Fruit fly (Drosophila melanogaster) whole organism, prepupa: Measurements from ENCODE around the gene yellow-e3.

ENCODE experiments used
- CG11762 ChIP-seq: fragments of 200-800 bp; sonication (Bioruptor generic); optimal IDR thresholded peaks from 3 replicates; lab custom pipeline; 2016; ENCODE audit warnings: missing biosample characterization, missing genetic modification characterization; ENCODE audit not compliant: insufficient read depth
- CG15336 ChIP-seq: fragments of 200-800 bp; sonication (Bioruptor generic); IDR thresholded peaks from 2 replicates; pipeline ENCODE4 v1.3.6; 2022; ENCODE audit warnings: missing biosample characterization, missing genetic modification characterization
- CG32006 ChIP-seq: fragments of 200-800 bp; sonication (Bioruptor generic); optimal IDR thresholded peaks from 3 replicates; lab custom pipeline; 2017; ENCODE audit warnings: missing biosample characterization, mild to moderate bottlenecking, missing genetic modification characterization
- CG4318 ChIP-seq: fragments of 200-800 bp; sonication (Bioruptor generic); optimal IDR thresholded peaks from 3 replicates; lab custom pipeline; 2017; ENCODE audit warnings: missing biosample characterization, mild to moderate bottlenecking, missing genetic modification characterization
- CG6163 ChIP-seq: fragments of 200-800 bp; sonication (Bioruptor generic); IDR thresholded peaks from 3 replicates; pipeline ENCODE4 v1.3.6; 2022; ENCODE audit warnings: missing biosample characterization, missing genetic modification characterization
- CG6808 ChIP-seq: fragments of 200-800 bp; sonication (Bioruptor generic); optimal IDR thresholded peaks from 3 replicates; lab custom pipeline; 2017; ENCODE audit warnings: missing biosample characterization, missing genetic modification characterization, mild to moderate bottlenecking, moderate library complexity, missing genetic modification reagents
- Ets96B ChIP-seq: fragments of 200-800 bp; optimal IDR thresholded peaks from 2 replicates; lab custom pipeline; 2019; ENCODE audit warnings: missing biosample characterization, mild to moderate bottlenecking, missing genetic modification characterization, moderate library complexity
- Gug ChIP-seq: fragments of 200-800 bp; sonication (Bioruptor generic); IDR thresholded peaks from 2 replicates; pipeline ENCODE4 v1.3.6; 2022; ENCODE audit warnings: missing biosample characterization, missing genetic modification characterization
- Hr39 ChIP-seq: fragments of 200-800 bp; sonication (Bioruptor generic); optimal IDR thresholded peaks from 2 replicates; lab custom pipeline; 2016; ENCODE audit warnings: missing biosample characterization, missing genetic modification characterization
- Met ChIP-seq: fragments of 200-800 bp; sonication (Bioruptor generic); optimal IDR thresholded peaks from 3 replicates; lab custom pipeline; 2016; ENCODE audit warnings: missing biosample characterization, missing genetic modification characterization
- OdsH ChIP-seq: fragments of 200-800 bp; sonication (Bioruptor generic); optimal IDR thresholded peaks from 3 replicates; lab custom pipeline; 2016; ENCODE audit warnings: missing biosample characterization, missing genetic modification characterization
- dsx ChIP-seq: fragments of 200-800 bp; optimal IDR thresholded peaks from 3 replicates; lab custom pipeline; 2019; ENCODE audit warnings: missing biosample characterization, mild to moderate bottlenecking, missing genetic modification characterization, moderate library complexity; ENCODE audit not compliant: poor library complexity, severe bottlenecking
- fd85E ChIP-seq: fragments of 200-800 bp; sonication (Bioruptor generic); optimal IDR thresholded peaks from 3 replicates; lab custom pipeline; 2016; ENCODE audit warnings: missing biosample characterization, missing genetic modification characterization
- lz ChIP-seq: fragments of 200-800 bp; sonication (Bioruptor generic); optimal IDR thresholded peaks from 3 replicates; lab custom pipeline; 2016; ENCODE audit warnings: missing biosample characterization, missing genetic modification characterization

DNA sequence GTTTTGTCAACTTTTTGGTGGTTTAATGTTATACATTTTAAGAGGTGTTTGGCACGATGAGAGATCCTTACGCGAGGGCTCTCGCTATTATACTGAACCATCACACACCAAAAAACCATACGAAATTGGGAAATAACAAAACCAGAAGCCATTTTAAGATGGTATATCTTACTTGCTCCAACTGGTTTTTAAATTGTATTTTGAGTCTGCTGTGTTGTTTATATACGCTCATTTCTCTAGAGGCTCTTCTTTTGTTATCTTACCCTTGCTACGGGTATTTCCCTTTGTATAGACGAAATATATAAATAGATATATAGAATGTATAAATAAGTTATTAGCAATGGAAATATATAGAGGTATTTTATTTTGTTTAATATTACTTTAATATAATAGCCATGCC is 2.2 kb upstream of the yellow-e3 start, which contains the start of gene yellow-e2:
- no peak for TF ChIP-seq Hr39
- no peak for TF ChIP-seq Gug (GFP tag; lab: Robert Waterston, UW)
- no peak for TF ChIP-seq CG4318 (GFP tag; lab: Kevin White, UChicago)
- TF ChIP-seq fd85E (GFP tag; lab: Kevin White, UChicago) = no peak
- TF ChIP-seq lz (GFP tag; lab: Kevin White, UChicago) = no peak
- TF ChIP-seq CG6808 (GFP tag; lab: Kevin White, UChicago) = no peak
- no peak for TF ChIP-seq OdsH (GFP tag; lab: Kevin White, UChicago)
- TF ChIP-seq Met (GFP tag; lab: Kevin White, UChicago) = no peak
- TF ChIP-seq CG15336 (GFP tag; lab: Robert Waterston, UW) = no peak
- TF ChIP-seq dsx = peak; percentile 23
- no peak for TF ChIP-seq CG11762 (GFP tag; lab: Kevin White, UChicago)
- TF ChIP-seq CG32006 (GFP tag; lab: Kevin White, UChicago) = no peak
- TF ChIP-seq Ets96B (tag; lab: Kevin White, UChicago) = no peak
- TF ChIP-seq CG6163 (GFP tag; lab: Robert Waterston, UW) = no peak
